Worm (Caenorhabditis elegans) whole organism, midembryonic: Measurements from ENCODE around the gene srh-233.

Experiments used
- flt-1 ChIP-seq: fragments of 200-800 bp; sonication (Bioruptor generic); IDR thresholded peaks from 2 replicates; pipeline ENCODE4 v1.3.6; 2022; ENCODE audit warnings: missing genetic modification characterization, missing compliant biosample characterization
- ztf-29 ChIP-seq: fragments of 200-800 bp; sonication (Bioruptor generic); IDR thresholded peaks from 2 replicates; pipeline ENCODE4 v1.3.6; 2022; ENCODE audit warnings: missing genetic modification reagents, missing genetic modification characterization, missing compliant biosample characterization

ce11 chrV:20011199-20011598, 38.0 kb upstream of the srh-233 start:
- no peak for TF ChIP-seq ztf-29 (GFP tag; lab: Robert Waterston, UW)
- no peak for TF ChIP-seq flt-1 (GFP tag; lab: Robert Waterston, UW)
